Worm (Caenorhabditis elegans) whole organism, early embryonic: ENCODE results near the gene R01H2.4.

ENCODE experiments used
- B0310.2 ChIP-seq: sonication (generic microtip); optimal IDR thresholded peaks from 2 replicates; lab custom pipeline; 2016; ENCODE audit warnings: mild to moderate bottlenecking, missing genetic modification characterization, missing compliant biosample characterization
- F13C5.2 ChIP-seq: sonication (generic microtip); optimal IDR thresholded peaks from 2 replicates; lab custom pipeline; 2017; ENCODE audit warnings: mild to moderate bottlenecking, missing genetic modification characterization, inconsistent platforms, missing compliant biosample characterization
- aly-1 ChIP-seq: sonication (generic microtip); optimal IDR thresholded peaks from 2 replicates; lab custom pipeline; 2016; ENCODE audit warnings: missing genetic modification characterization, missing compliant biosample characterization
- ama-1 ChIP-seq: fragments of 150-350 bp; optimal IDR thresholded peaks from 2 replicates; lab custom pipeline; 2014
- ceh-13 ChIP-seq: fragments of 200-800 bp; sonication (Bioruptor generic); optimal IDR thresholded peaks from 2 replicates; lab custom pipeline; 2018; ENCODE audit warnings: mild to moderate bottlenecking, missing genetic modification characterization, missing compliant biosample characterization
- ceh-36 ChIP-seq: sonication (generic microtip); optimal IDR thresholded peaks from 2 replicates; lab custom pipeline; 2016; ENCODE audit warnings: missing genetic modification characterization, inconsistent platforms, missing compliant biosample characterization
- ets-7 ChIP-seq: sonication (generic microtip); optimal IDR thresholded peaks from 2 replicates; lab custom pipeline; 2016; ENCODE audit warnings: missing genotype, missing genetic modification characterization, missing compliant biosample characterization
- flt-1 ChIP-seq: fragments of 200-800 bp; sonication (Bioruptor generic); IDR thresholded peaks from 2 replicates; pipeline ENCODE4 v1.3.6; 2022; ENCODE audit warnings: missing genetic modification characterization, missing compliant biosample characterization
- hmbx-1 ChIP-seq: sonication (generic microtip); optimal IDR thresholded peaks from 2 replicates; lab custom pipeline; 2016; ENCODE audit warnings: mild to moderate bottlenecking, missing genetic modification characterization, missing compliant biosample characterization
- hmg-4 ChIP-seq: fragments of 200-800 bp; sonication (Bioruptor generic); optimal IDR thresholded peaks from 2 replicates; lab custom pipeline; 2018; ENCODE audit warnings: mild to moderate bottlenecking, missing genetic modification characterization, missing compliant biosample characterization
- hnd-1 ChIP-seq: sonication (generic microtip); optimal IDR thresholded peaks from 2 replicates; lab custom pipeline; 2016; ENCODE audit warnings: missing genetic modification characterization, missing compliant biosample characterization
- pes-1 ChIP-seq: fragments of 200-800 bp; sonication (Bioruptor generic); IDR thresholded peaks from 2 replicates; pipeline ENCODE4 v1.3.6; 2022; ENCODE audit warnings: missing genetic modification reagents, missing genetic modification characterization, missing compliant biosample characterization
- scrt-1 ChIP-seq: fragments of 200-800 bp; sonication (Bioruptor generic); IDR thresholded peaks from 2 replicates; pipeline ENCODE4 v1.3.6; 2022; ENCODE audit warnings: missing genetic modification characterization, missing compliant biosample characterization
- sea-1 ChIP-seq: fragments of 200-800 bp; sonication (Bioruptor generic); conservative IDR thresholded peaks from 2 replicates; pipeline ENCODE4 v1.3.6; 2022; ENCODE audit warnings: missing genetic modification characterization, missing compliant biosample characterization
- tbx-11 ChIP-seq: fragments of 200-800 bp; sonication (Bioruptor generic); IDR thresholded peaks from 2 replicates; pipeline ENCODE4 v1.3.6; 2022; ENCODE audit warnings: missing genetic modification characterization, missing compliant biosample characterization
- tbx-37 ChIP-seq: fragments of 200-800 bp; sonication (Bioruptor generic); conservative IDR thresholded peaks from 2 replicates; pipeline ENCODE4 v1.3.6; 2022; ENCODE audit warnings: missing genetic modification reagents, missing genetic modification characterization, missing compliant biosample characterization
- tra-4 ChIP-seq: sonication (generic microtip); optimal IDR thresholded peaks from 2 replicates; lab custom pipeline; 2017; ENCODE audit warnings: missing genetic modification characterization, missing compliant biosample characterization

R01H2.4 gene

ce11 chrIII:7064185-7064584 lies at the start of gene R01H2.4:
Gene R01H2.4 (minus strand): TSS chrIII:7064285.
- TF ChIP-seq ceh-36 (no peak), tra-4 (no peak), hnd-1 (tag; lab: Kevin White, UChicago) (no peak), ama-1 (lab: Kevin White, UChicago) (no peak), ets-7 (tag; lab: Kevin White, UChicago) (no peak), ceh-13 (GFP tag; lab: Kevin White, UChicago) (no peak), aly-1 (no peak), F13C5.2 (tag; lab: Kevin White, UChicago) (no peak), tbx-37 (GFP tag; lab: Robert Waterston, UW) (no peak), flt-1 (no peak), tbx-11 (GFP tag; lab: Robert Waterston, UW) (no peak), hmg-4 (no peak), B0310.2 (tag; lab: Kevin White, UChicago) (no peak), sea-1 (GFP tag; lab: Robert Waterston, UW) (no peak)

- no peak for TF ChIP-seq B0310.2 (tag; lab: Kevin White, UChicago)
- no peak for TF ChIP-seq ama-1 (lab: Kevin White, UChicago)
- no peak for TF ChIP-seq ceh-13 (GFP tag; lab: Kevin White, UChicago)
- TF ChIP-seq sea-1 (GFP tag; lab: Robert Waterston, UW) = no peak
- no peak for TF ChIP-seq aly-1
- TF ChIP-seq flt-1 = no peak
- TF ChIP-seq tra-4 = no peak
- no peak for TF ChIP-seq scrt-1 (GFP tag; lab: Robert Waterston, UW)
- TF ChIP-seq ceh-36 = no peak
- TF ChIP-seq ets-7 (tag; lab: Kevin White, UChicago) = no peak
- TF ChIP-seq tbx-37 (GFP tag; lab: Robert Waterston, UW) = no peak
- no peak for TF ChIP-seq tbx-11 (GFP tag; lab: Robert Waterston, UW)
- TF ChIP-seq hmbx-1 = no peak
- TF ChIP-seq pes-1 (GFP tag; lab: Robert Waterston, UW) = no peak
- TF ChIP-seq hnd-1 (tag; lab: Kevin White, UChicago) = no peak
These were observed 48.2 kb upstream of the R01H2.4 start for ce11 chrIII:7112285-7112684.

- TF ChIP-seq aly-1 (no peak), ama-1 (lab: Kevin White, UChicago) (no peak), ets-7 (tag; lab: Kevin White, UChicago) (no peak), sea-1 (GFP tag; lab: Robert Waterston, UW) (no peak)
These were observed 47.7 kb upstream of the R01H2.4 start, which contains the start of gene B0280.7 for ce11 chrIII:7111793-7112192. Gene B0280.7 (minus strand): TSS chrIII:7111893.

ce11 chrIII:7107965-7108364 lies 43.9 kb upstream of the R01H2.4 start, which contains the start of gene odd-1:
Gene odd-1 (plus strand): TSS chrIII:7108313.
- TF ChIP-seq F13C5.2 (tag; lab: Kevin White, UChicago) (no peak), ceh-36 (no peak), hmg-4 (no peak), ama-1 (lab: Kevin White, UChicago) (no peak), tra-4 (no peak), sea-1 (GFP tag; lab: Robert Waterston, UW) (no peak), aly-1 (no peak), ets-7 (tag; lab: Kevin White, UChicago) (no peak), ceh-13 (GFP tag; lab: Kevin White, UChicago) (no peak)

- no peak for TF ChIP-seq hmg-4
- TF ChIP-seq scrt-1 (GFP tag; lab: Robert Waterston, UW) = no peak
- no peak for TF ChIP-seq pes-1 (GFP tag; lab: Robert Waterston, UW)
- TF ChIP-seq ceh-13 (GFP tag; lab: Kevin White, UChicago) = no peak
- TF ChIP-seq sea-1 (GFP tag; lab: Robert Waterston, UW) = no peak
- no peak for TF ChIP-seq ama-1 (lab: Kevin White, UChicago)
- no peak for TF ChIP-seq B0310.2 (tag; lab: Kevin White, UChicago)
- TF ChIP-seq aly-1 = no peak
- no peak for TF ChIP-seq hnd-1 (tag; lab: Kevin White, UChicago)
- TF ChIP-seq F13C5.2 (tag; lab: Kevin White, UChicago) = no peak
- TF ChIP-seq tbx-37 (GFP tag; lab: Robert Waterston, UW) = no peak
- no peak for TF ChIP-seq tbx-11 (GFP tag; lab: Robert Waterston, UW)
- no peak for TF ChIP-seq ceh-36
- TF ChIP-seq tra-4 = no peak
These were observed 42.8 kb upstream of the R01H2.4 start for ce11 chrIII:7106854-7107253.

ce11 chrIII:7103940-7104440 lies 39.9 kb upstream of the R01H2.4 start, which contains the start of gene cpg-2:
Gene cpg-2 (minus strand): TSS chrIII:7103990.
- TF ChIP-seq aly-1 = no peak

- TF ChIP-seq hmbx-1 (no peak), hnd-1 (tag; lab: Kevin White, UChicago) (no peak), tbx-11 (GFP tag; lab: Robert Waterston, UW) (no peak), ceh-36 (no peak), F13C5.2 (tag; lab: Kevin White, UChicago) (no peak), hmg-4 (no peak), ama-1 (lab: Kevin White, UChicago) (no peak), scrt-1 (GFP tag; lab: Robert Waterston, UW) (no peak), ceh-13 (GFP tag; lab: Kevin White, UChicago) (no peak), aly-1 (no peak), tbx-37 (GFP tag; lab: Robert Waterston, UW) (no peak), sea-1 (GFP tag; lab: Robert Waterston, UW) (no peak), tra-4 (no peak), pes-1 (GFP tag; lab: Robert Waterston, UW) (no peak), ets-7 (tag; lab: Kevin White, UChicago) (no peak), flt-1 (no peak), B0310.2 (tag; lab: Kevin White, UChicago) (no peak)
These were observed 37.9 kb upstream of the R01H2.4 start for ce11 chrIII:7101814-7102477.
